Worm (Caenorhabditis elegans): ENCODE results near the gene dmsr-16.
A peak's percentile ranks its signal among the peaks of the same experiment; 100 is the strongest.

dmsr-16 gene

DNA sequence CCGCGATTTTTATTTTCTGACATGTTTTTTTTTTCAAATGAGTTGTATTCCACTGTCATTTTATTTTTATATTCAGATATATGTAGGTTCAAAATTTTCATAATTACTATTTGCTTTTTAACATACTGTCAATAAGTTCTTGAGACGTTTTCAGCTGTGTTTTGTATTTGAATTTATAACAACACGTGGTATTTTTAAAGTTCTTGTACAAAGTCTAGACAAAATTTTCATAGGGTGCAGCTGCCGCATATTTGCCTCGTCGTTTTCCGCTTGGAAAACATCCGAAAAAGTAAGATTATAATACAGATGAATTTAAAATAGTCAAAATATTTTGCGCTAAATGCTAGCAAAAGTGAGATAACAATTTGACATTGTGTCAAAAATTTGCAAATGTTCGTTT is 19.9 kb upstream of the dmsr-16 start, which contains the start of gene dmsr-15:
Gene dmsr-15 (minus strand): TSS at position 101 of the 400 bp plus-strand sequence.
- no peak for TF ChIP-seq eor-1 (tag; optimal IDR thresholded peaks at IDR 0.05)
- TF ChIP-seq nhr-43 (tag; optimal IDR thresholded peaks at IDR 0.05; ENCODE audit: poor library complexity, severe bottlenecking): no peak
- TF ChIP-seq egl-27 (tag; optimal IDR thresholded peaks at IDR 0.05): no peak
- no peak for TF ChIP-seq zag-1 (tag; optimal IDR thresholded peaks at IDR 0.05)
- TF ChIP-seq nhr-76 (tag; optimal IDR thresholded peaks at IDR 0.05): no peak
- TF ChIP-seq sea-2 (GFP tag; optimal IDR thresholded peaks at IDR 0.05): no peak
- TF ChIP-seq nhr-23 (tag; optimal IDR thresholded peaks at IDR 0.05): no peak
- TF ChIP-seq hmg-11 (tag; optimal IDR thresholded peaks at IDR 0.05): no peak
- TF ChIP-seq nfya-1 (tag; optimal IDR thresholded peaks at IDR 0.05; ENCODE audit: insufficient read depth): no peak
- no peak for TF ChIP-seq mdl-1 (tag; optimal IDR thresholded peaks at IDR 0.05)
- no peak for TF ChIP-seq nhr-67 (tag; optimal IDR thresholded peaks at IDR 0.05)
- no peak for TF ChIP-seq ceh-16 (tag; optimal IDR thresholded peaks at IDR 0.05)
- TF ChIP-seq tbx-2 (tag; optimal IDR thresholded peaks at IDR 0.05): no peak

DNA sequence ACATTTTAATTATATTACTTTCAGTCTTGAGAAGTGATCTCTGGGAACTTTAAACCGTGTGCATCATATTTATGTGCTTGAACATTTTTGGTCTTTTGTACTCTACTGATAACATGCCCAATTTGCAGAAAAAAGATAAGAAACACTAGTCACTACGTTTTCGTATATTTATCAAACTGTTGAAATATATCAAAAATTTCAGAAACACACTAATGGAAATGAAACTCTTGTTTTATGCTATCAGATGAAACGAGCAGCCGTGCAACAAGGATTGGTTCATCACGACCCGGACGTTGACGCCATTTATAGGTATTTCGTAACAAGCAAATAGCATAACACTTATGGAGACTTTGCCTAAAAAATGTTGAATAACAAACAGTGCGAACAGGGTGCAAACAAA is 14.6 kb upstream of the dmsr-16 start:
- TF ChIP-seq elt-2 (tag; optimal IDR thresholded peaks at IDR 0.05) (peak; percentile 92), pqm-1 (tag; optimal IDR thresholded peaks at IDR 0.05) (peak; percentile 84), lsy-12 (tag; optimal IDR thresholded peaks at IDR 0.05) (no peak)

DNA sequence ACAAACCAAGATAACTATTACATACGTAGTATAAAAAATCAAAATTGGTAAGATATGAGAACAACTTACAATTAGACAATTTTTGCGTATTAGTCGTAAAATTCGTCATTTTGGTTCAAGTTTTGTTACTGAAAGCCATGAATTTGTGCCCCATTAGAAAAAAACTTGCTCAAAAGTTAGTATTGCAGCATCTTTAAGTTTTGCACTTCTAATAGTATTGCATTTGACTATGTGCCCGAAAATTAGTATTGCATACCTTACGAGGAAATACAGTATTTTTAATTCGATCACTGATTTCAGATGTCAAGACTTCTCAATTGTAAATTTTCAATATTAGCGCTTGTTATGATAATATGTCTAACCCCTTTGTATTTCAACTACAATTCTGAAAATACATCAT is 12.6 kb upstream of the dmsr-16 start, which contains the start of gene T15B7.8:
Gene T15B7.8 (plus strand): TSS at position 301 of the 400 bp plus-strand sequence.
- TF ChIP-seq nhr-43 (tag; optimal IDR thresholded peaks at IDR 0.05; ENCODE audit: poor library complexity, severe bottlenecking) (no peak), tbx-2 (tag; optimal IDR thresholded peaks at IDR 0.05) (no peak), egl-5 (tag; optimal IDR thresholded peaks at IDR 0.05) (no peak), hmg-11 (tag; optimal IDR thresholded peaks at IDR 0.05) (no peak), nhr-11 (tag; optimal IDR thresholded peaks at IDR 0.05) (no peak), daf-12 (tag; optimal IDR thresholded peaks at IDR 0.05) (no peak), pqm-1 (tag; optimal IDR thresholded peaks at IDR 0.05) (no peak), lsy-12 (tag; optimal IDR thresholded peaks at IDR 0.05) (no peak), ceh-28 (tag; optimal IDR thresholded peaks at IDR 0.05) (no peak), mml-1 (tag; optimal IDR thresholded peaks at IDR 0.05) (no peak)

DNA sequence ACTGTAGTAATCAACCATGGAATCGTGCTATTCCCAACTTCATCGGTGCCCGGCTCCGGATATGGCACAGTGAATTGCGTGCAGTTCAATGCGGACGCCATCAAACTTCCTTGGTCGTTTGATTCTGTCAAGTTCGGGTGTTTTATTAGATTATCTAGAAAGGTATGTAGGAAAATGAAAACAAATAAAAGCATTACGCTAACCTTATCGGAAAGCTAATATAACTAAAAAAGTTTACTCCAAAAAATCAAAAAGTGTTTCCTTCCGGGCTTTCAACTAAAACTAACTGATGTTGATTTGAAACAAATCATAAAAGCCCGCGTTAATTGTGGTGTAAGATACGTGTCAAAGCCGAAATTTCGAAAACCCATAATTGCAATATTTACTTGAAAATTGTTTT is 10.9 kb upstream of the dmsr-16 start, which contains the start of gene dmsr-13:
Gene dmsr-13 (minus strand): TSS at position 101 of the 400 bp plus-strand sequence.
- TF ChIP-seq R02D3.7 (tag; optimal IDR thresholded peaks at IDR 0.05) (no peak), unc-62 (GFP tag; optimal IDR thresholded peaks at IDR 0.05) (no peak), ceh-16 (tag; optimal IDR thresholded peaks at IDR 0.05) (no peak), egl-5 (tag; optimal IDR thresholded peaks at IDR 0.05) (no peak), fos-1 (tag; optimal IDR thresholded peaks at IDR 0.05) (no peak), mml-1 (tag; optimal IDR thresholded peaks at IDR 0.05) (no peak), nhr-76 (tag; optimal IDR thresholded peaks at IDR 0.05) (no peak), ama-1 (optimal IDR thresholded peaks at IDR 0.05) (no peak), hmg-11 (tag; optimal IDR thresholded peaks at IDR 0.05) (no peak), snpc-4 (tag; optimal IDR thresholded peaks at IDR 0.05) (no peak), elt-3 (tag; optimal IDR thresholded peaks at IDR 0.05) (no peak), elt-1 (tag; optimal IDR thresholded peaks at IDR 0.05) (no peak), eor-1 (tag; optimal IDR thresholded peaks at IDR 0.05) (no peak)

DNA sequence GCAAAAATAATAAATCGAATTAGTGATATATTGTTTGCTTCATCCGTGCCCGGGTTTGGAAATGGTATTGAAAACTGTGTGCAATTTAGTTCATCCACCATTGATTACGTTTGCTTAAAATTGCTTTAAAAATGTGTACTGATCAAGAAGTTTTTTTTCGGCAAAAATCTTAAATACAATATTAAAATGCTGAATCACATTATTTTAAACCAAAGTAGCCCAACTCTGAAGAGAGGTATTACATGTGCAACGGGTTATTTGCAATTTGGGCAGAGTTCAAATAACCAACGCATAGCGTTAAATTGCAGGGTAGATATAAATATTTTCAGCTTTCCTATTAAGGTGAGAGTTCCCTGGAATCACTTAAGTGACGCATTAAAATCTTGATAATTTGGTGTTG is 8.3 kb upstream of the dmsr-16 start, which contains the start of gene dmsr-14:
Gene dmsr-14 (minus strand): TSS at position 101 of the 400 bp plus-strand sequence.
- TF ChIP-seq eor-1 (tag; optimal IDR thresholded peaks at IDR 0.05): no peak
- no peak for TF ChIP-seq ztf-11 (tag; optimal IDR thresholded peaks at IDR 0.05)
- TF ChIP-seq ceh-82 (tag; optimal IDR thresholded peaks at IDR 0.05): no peak
- no peak for TF ChIP-seq R02D3.7 (tag; optimal IDR thresholded peaks at IDR 0.05)

DNA sequence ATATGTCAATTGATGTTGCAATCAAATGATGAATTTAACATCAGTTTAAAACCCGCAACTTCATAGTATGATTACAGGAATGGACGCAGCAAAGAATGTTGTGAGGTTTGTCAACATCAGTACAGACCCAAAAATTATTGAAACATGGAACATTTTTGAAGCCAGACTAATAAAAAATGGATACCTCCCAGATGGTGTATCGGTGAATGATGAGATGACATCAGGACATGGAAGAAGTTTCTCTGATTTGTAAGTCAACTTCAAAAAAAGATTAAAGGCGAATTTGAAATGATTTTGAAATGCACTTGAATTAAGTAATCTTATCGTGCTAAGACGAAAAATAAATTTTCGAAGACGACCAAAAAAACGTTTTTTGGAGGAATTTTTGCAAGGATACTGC is 5.0 kb upstream of the dmsr-16 start:
- TF ChIP-seq ztf-11 (tag; optimal IDR thresholded peaks at IDR 0.05) (no peak), eor-1 (tag; optimal IDR thresholded peaks at IDR 0.05) (no peak), nhr-77 (tag; optimal IDR thresholded peaks at IDR 0.05) (no peak), egl-27 (tag; optimal IDR thresholded peaks at IDR 0.05) (no peak), tbx-2 (tag; optimal IDR thresholded peaks at IDR 0.05) (no peak), hmg-11 (tag; optimal IDR thresholded peaks at IDR 0.05) (no peak), daf-12 (tag; optimal IDR thresholded peaks at IDR 0.05) (no peak), ama-1 (optimal IDR thresholded peaks at IDR 0.05) (no peak), zag-1 (tag; optimal IDR thresholded peaks at IDR 0.05) (no peak), R02D3.7 (tag; optimal IDR thresholded peaks at IDR 0.05) (no peak), pqm-1 (tag; optimal IDR thresholded peaks at IDR 0.05) (no peak), nhr-67 (tag; optimal IDR thresholded peaks at IDR 0.05) (no peak), nhr-25 (tag; optimal IDR thresholded peaks at IDR 0.05) (no peak), elt-2 (tag; optimal IDR thresholded peaks at IDR 0.05) (no peak), pha-4 (tag; optimal IDR thresholded peaks at IDR 0.05) (no peak), ZK546.5 (tag; optimal IDR thresholded peaks at IDR 0.05) (no peak), ztf-4 (tag; optimal IDR thresholded peaks at IDR 0.05) (no peak), elt-1 (tag; optimal IDR thresholded peaks at IDR 0.05) (no peak), ceh-82 (tag; optimal IDR thresholded peaks at IDR 0.05) (no peak)

Data from whole organism, L3 larva.